Fruit fly (Drosophila melanogaster): Measurements from ENCODE around the gene CG7739.
A peak's percentile ranks its signal among the peaks of the same experiment; 100 is the strongest.

The CG7739 gene

DNA sequence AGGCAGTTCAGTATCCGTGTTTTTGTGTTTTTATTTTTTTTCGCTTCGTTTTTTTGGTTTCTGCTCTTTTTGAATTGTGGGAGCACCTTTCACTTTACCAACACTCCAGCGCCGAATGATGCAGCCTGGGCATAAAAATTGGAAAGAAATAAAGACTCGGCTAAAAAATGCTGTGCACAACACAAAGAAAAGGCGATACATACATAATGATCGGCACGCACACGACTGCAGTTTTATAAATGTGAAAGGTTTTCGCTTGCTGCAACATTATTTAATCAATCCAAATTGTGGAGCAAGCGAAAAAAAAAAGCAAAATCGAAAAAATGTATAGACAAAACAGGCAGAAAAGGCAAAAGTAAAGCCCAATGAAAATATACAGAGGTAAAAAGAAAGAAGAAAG, 19.8 kb downstream of the CG7739 start:
- TF ChIP-seq CG32264 (GFP tag; optimal IDR thresholded peaks at IDR 0.05) (no peak), dsf (GFP tag; optimal IDR thresholded peaks at IDR 0.05; ENCODE audit: borderline replicate concordance) (no peak), Mio (GFP tag; optimal IDR thresholded peaks at IDR 0.05) (no peak), CG9705 (GFP tag; optimal IDR thresholded peaks at IDR 0.05) (no peak), Dif (GFP tag; optimal IDR thresholded peaks at IDR 0.05; ENCODE audit: partially characterized antibody) (no peak), Rel (GFP tag; optimal IDR thresholded peaks at IDR 0.05) (no peak), Rel (tag; optimal IDR thresholded peaks at IDR 0.05) (no peak)

DNA sequence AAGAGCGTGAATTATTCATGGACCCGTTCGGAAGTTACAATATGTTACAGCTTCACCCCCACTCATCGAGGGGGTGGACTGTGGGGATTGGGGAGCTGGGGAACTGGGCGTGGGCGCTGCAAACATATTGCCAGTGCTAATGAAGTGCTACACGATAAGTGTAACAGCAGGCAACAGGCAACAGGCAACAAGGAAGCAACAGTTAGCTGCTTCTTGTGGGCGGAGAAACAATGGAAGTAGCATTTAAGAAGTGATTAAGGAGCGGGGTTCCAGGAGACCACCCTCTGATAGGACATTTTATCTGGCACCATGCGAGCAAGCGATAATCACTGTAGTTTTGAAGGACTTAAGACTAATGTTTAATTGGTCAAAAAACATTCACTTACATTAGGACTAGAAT, 21.6 kb downstream of the CG7739 start:
- TF ChIP-seq foxo (GFP tag; optimal IDR thresholded peaks at IDR 0.05) (no peak), ey (GFP tag; optimal IDR thresholded peaks at IDR 0.05) (no peak), Hnf4 (GFP tag; optimal IDR thresholded peaks at IDR 0.05) (no peak), fru (GFP tag; optimal IDR thresholded peaks at IDR 0.05) (no peak), OdsH (GFP tag; optimal IDR thresholded peaks at IDR 0.05) (no peak)

DNA sequence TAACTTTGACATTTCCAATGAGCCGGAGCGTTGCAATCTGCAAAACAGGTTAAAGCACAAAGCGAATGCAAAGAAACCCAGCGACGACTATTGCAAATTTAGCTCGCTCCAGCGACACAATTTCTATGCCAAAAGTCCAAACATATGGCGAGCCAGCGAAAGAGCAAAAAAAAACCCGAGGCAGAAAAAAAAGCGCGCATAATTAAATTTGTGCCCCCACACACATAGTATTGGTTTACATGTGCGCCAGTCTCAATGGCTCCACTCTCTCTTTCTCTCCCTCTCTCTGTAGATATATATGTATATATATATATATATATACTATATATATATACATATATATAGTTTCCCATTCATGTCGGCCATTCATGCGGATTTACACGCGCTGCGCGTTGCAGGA, 22.2 kb downstream of the CG7739 start:
- TF ChIP-seq rgr (GFP tag; optimal IDR thresholded peaks at IDR 0.05) (no peak), CG32264 (GFP tag; optimal IDR thresholded peaks at IDR 0.05) (no peak), Hnf4 (GFP tag; optimal IDR thresholded peaks at IDR 0.05) (no peak), psq (GFP tag; optimal IDR thresholded peaks at IDR 0.05) (no peak), OdsH (GFP tag; optimal IDR thresholded peaks at IDR 0.05) (no peak), Sp1 (GFP tag; optimal IDR thresholded peaks at IDR 0.05) (no peak), Abd-B (GFP tag; optimal IDR thresholded peaks at IDR 0.05) (no peak), br (GFP tag; optimal IDR thresholded peaks at IDR 0.05) (no peak), GATAd (GFP tag; optimal IDR thresholded peaks at IDR 0.05) (no peak), HLH106 (tag; optimal IDR thresholded peaks at IDR 0.05) (no peak), h (GFP tag; optimal IDR thresholded peaks at IDR 0.05) (no peak)

DNA sequence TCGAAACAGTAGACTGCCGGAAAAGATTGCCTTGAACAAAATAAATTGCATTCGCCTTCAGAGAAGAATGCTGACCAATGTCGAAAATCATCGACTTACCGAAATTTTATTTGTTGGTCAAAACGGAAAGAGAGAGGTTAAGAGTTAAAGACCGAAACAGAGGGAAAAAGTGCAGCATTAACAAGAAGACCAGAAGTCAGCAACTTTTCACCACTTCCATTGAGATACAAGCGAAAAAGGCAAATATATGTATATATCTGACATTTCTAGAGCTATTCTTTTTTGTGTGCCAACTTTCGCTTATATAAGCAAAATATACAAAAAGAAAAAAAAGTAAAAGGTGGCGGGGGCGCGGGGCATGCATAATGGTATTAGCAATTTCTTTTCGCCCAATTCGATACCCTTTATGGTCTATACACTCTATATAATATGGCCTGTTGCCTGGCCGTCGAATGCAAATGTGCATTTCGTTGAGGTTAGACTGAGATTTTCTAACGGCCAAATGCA, 22.9 kb downstream of the CG7739 start:
- TF ChIP-seq brk (GFP tag; optimal IDR thresholded peaks at IDR 0.05), result no peak
- no peak for TF ChIP-seq tai (GFP tag; optimal IDR thresholded peaks at IDR 0.05)
- TF ChIP-seq woc (GFP tag; optimal IDR thresholded peaks at IDR 0.05), result no peak
- no peak for TF ChIP-seq Dfd (GFP tag; optimal IDR thresholded peaks at IDR 0.05)
- TF ChIP-seq CG9705 (GFP tag; optimal IDR thresholded peaks at IDR 0.05), result no peak
- TF ChIP-seq Hnf4 (GFP tag; optimal IDR thresholded peaks at IDR 0.05), result no peak
- no peak for TF ChIP-seq sv (GFP tag; optimal IDR thresholded peaks at IDR 0.05)
- TF ChIP-seq N (GFP tag; optimal IDR thresholded peaks at IDR 0.05), result no peak
- TF ChIP-seq ey (GFP tag; optimal IDR thresholded peaks at IDR 0.05), result no peak
- no peak for TF ChIP-seq Sp1 (GFP tag; optimal IDR thresholded peaks at IDR 0.05)
- no peak for TF ChIP-seq br (GFP tag; optimal IDR thresholded peaks at IDR 0.05)
- no peak for TF ChIP-seq sage (GFP tag; optimal IDR thresholded peaks at IDR 0.05)
- no peak for TF ChIP-seq fru (GFP tag; optimal IDR thresholded peaks at IDR 0.05)
- no peak for TF ChIP-seq Myc (optimal IDR thresholded peaks at IDR 0.05)
- no peak for TF ChIP-seq Rel (GFP tag; optimal IDR thresholded peaks at IDR 0.05)
- no peak for TF ChIP-seq Rel (tag; optimal IDR thresholded peaks at IDR 0.05)
- TF ChIP-seq h (GFP tag; optimal IDR thresholded peaks at IDR 0.05), result no peak
- TF ChIP-seq usp (GFP tag; optimal IDR thresholded peaks at IDR 0.05), result no peak
- TF ChIP-seq Dif (GFP tag; optimal IDR thresholded peaks at IDR 0.05; ENCODE audit: partially characterized antibody), result no peak

DNA sequence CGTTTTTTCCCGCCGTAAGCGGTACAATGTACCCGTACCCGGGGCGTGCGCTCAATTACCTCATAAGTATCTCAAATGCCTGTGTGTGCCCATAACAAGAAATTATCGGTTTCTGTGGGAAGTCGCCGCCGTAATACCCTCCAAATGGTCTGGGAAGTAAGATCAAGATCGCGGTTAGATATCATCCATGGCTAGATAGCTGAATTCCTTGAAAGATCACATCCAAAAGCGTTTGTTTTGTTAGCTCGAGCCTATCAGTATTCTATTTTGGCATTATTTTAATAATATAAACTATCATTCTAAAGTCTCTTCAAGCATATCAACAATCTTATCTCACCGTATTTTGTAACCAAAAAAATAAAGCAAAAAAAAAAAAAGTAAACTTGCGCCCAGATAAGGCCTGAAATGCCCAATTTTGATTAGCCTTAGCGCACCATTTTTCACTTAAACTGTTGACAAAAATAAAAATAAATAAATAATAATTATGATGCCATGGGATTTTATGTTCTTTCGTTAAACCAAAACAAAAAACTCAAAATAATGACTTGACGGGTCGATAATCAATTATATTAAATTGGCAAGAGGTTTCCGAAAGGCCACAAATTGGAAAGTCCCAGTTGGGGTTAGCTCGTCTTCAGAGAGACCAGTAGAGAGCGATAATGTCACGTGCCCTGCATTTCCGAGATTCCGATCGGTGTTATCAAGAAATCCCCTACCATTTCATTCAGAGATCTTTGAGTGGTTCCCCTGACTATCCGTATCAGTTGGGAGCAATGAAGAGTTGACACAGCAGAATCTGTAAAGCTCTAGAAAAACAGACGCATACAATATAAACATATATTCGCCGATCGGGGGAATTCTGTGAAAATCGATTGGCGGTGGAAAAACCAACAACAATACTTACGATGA, 24.0 kb downstream of the CG7739 start:
- TF ChIP-seq sage (GFP tag; optimal IDR thresholded peaks at IDR 0.05), result no peak
- TF ChIP-seq Rel (GFP tag; optimal IDR thresholded peaks at IDR 0.05), result no peak
- TF ChIP-seq Rel (tag; optimal IDR thresholded peaks at IDR 0.05), result peak; percentile 95

All from whole organism, wandering third instar larva.